Worm (Caenorhabditis elegans): Measurements from ENCODE around the gene drh-1.

- TF ChIP-seq nhr-28 (tag; optimal IDR thresholded peaks at IDR 0.05) (no peak), nhr-11 (tag; optimal IDR thresholded peaks at IDR 0.05) (no peak), ceh-16 (tag; optimal IDR thresholded peaks at IDR 0.05) (no peak), ceh-28 (tag; optimal IDR thresholded peaks at IDR 0.05) (no peak), nhr-77 (tag; optimal IDR thresholded peaks at IDR 0.05) (no peak), nhr-237 (tag; optimal IDR thresholded peaks at IDR 0.05) (no peak), nhr-76 (tag; optimal IDR thresholded peaks at IDR 0.05) (no peak), R02D3.7 (tag; optimal IDR thresholded peaks at IDR 0.05) (no peak), unc-62 (GFP tag; optimal IDR thresholded peaks at IDR 0.05) (no peak)
Measured at ce11 chrIV:6590029-6590428, 23.1 kb downstream of the drh-1 start, which contains the start of the genes lec-11 and irld-7.
